Fruit fly (Drosophila melanogaster): ENCODE results near the gene snRNP-U1-70K.

The snRNP-U1-70K gene

DNA sequence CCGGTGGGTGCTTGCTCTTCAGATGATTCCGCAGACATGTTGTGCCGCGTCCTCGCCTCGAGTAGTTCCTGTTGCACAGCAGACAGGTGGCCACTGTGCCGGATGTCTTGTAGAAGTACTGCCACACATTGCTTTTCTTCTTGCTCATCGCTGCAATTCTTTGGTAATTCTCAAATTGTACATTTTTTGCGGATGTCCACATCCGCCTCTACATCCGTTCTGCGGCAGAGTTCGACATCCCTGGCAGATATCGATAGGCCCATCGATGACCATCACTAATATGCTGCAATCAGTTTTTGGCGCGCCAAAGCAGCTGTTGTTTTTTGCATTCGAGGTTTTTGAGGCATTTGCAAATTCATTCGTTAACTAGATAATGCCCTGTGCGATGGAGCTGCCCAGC is 14.8 kb downstream of the snRNP-U1-70K start, which contains the start of the genes CG13775 and CG3430 (continued):
- TF ChIP-seq BEAF-32 (GFP tag; optimal IDR thresholded peaks at IDR 0.05) = peak; percentile 79
- TF ChIP-seq Ets97D (GFP tag; optimal IDR thresholded peaks at IDR 0.05) = peak; percentile 93
- TF ChIP-seq Aef1 (GFP tag; IDR thresholded peaks at IDR 0.05) = no peak
- TF ChIP-seq aop (GFP tag; IDR thresholded peaks at IDR 0.05) = peak; percentile 94
- no peak for TF ChIP-seq az2 (GFP tag; optimal IDR thresholded peaks at IDR 0.05)
- no peak for TF ChIP-seq zf30C (GFP tag; optimal IDR thresholded peaks at IDR 0.05)
- peak; percentile 12 for TF ChIP-seq nerfin-1 (tag; optimal IDR thresholded peaks at IDR 0.05)
- TF ChIP-seq HmgZ (tag; optimal IDR thresholded peaks at IDR 0.05) = peak; percentile 72
- TF ChIP-seq slbo (GFP tag; IDR thresholded peaks at IDR 0.05) = peak; percentile 67
- peak; percentile 3 for TF ChIP-seq CG8290 (GFP tag; optimal IDR thresholded peaks at IDR 0.05)
- TF ChIP-seq CG8290 (tag; optimal IDR thresholded peaks at IDR 0.05) = peak in 1 of 2 experiments; percentile 62
- TF ChIP-seq Deaf1 (tag; optimal IDR thresholded peaks at IDR 0.05) = no peak
- TF ChIP-seq Nf-YA (GFP tag; IDR thresholded peaks at IDR 0.05) = no peak
- no peak for TF ChIP-seq Taf1 (GFP tag; IDR thresholded peaks at IDR 0.05)
- no peak for TF ChIP-seq ranshi (GFP tag; IDR thresholded peaks at IDR 0.05)
- TF ChIP-seq sr (GFP tag; IDR thresholded peaks at IDR 0.05) = no peak
- no peak for TF ChIP-seq sisA (GFP tag; IDR thresholded peaks at IDR 0.05)
- peak; percentile 28 for TF ChIP-seq repo (GFP tag; optimal IDR thresholded peaks at IDR 0.05)
- TF ChIP-seq CG13287 (GFP tag; IDR thresholded peaks at IDR 0.05; ENCODE audit: partially characterized antibody) = peak; percentile 81
- TF ChIP-seq maf-S (GFP tag; optimal IDR thresholded peaks at IDR 0.05) = no peak
- no peak for TF ChIP-seq ash1 (GFP tag; optimal IDR thresholded peaks at IDR 0.05)
- TF ChIP-seq HmgD (GFP tag; optimal IDR thresholded peaks at IDR 0.05) = peak; percentile 39
- no peak for TF ChIP-seq CG7372 (GFP tag; IDR thresholded peaks at IDR 0.05)
- TF ChIP-seq H2.0 (GFP tag; IDR thresholded peaks at IDR 0.05) = no peak

dm6 chr2L:6950096-6950495 is 21.4 kb downstream of the snRNP-U1-70K start, which contains the start of the genes Gas41 and SA1:
Gene Gas41, minus strand, starts transcription at chr2L:6950207.
Gene SA1, plus strand, starts transcription at chr2L:6950421.
- TF ChIP-seq danr (GFP tag; IDR thresholded peaks at IDR 0.05) (peak; percentile 31; the same call in 1 of the 2 replicates), fd102C (GFP tag; optimal IDR thresholded peaks at IDR 0.05) (peak; percentile 81), CG8359 (GFP tag; optimal IDR thresholded peaks at IDR 0.05; ENCODE audit: borderline replicate concordance) (peak; percentile 18), unpg (GFP tag; optimal IDR thresholded peaks at IDR 0.05) (no peak), ftz-f1 (GFP tag; optimal IDR thresholded peaks at IDR 0.05) (no peak), CG6765 (GFP tag; optimal IDR thresholded peaks at IDR 0.05) (peak; percentile 76), Gug (GFP tag; IDR thresholded peaks at IDR 0.05) (peak; percentile 87), CG6272 (GFP tag; IDR thresholded peaks at IDR 0.05) (peak; percentile 96), cato (GFP tag; optimal IDR thresholded peaks at IDR 0.05; ENCODE audit: borderline replicate concordance) (peak; percentile 85), pan (optimal IDR thresholded peaks at IDR 0.05) (no peak), pan (GFP tag; optimal IDR thresholded peaks at IDR 0.05 in 1 of 2, IDR thresholded peaks at IDR 0.05 in 1 of 2) (peak in 1 of 2 experiments; percentile 92), chm (GFP tag; IDR thresholded peaks at IDR 0.05) (peak; percentile 67), Max (GFP tag; optimal IDR thresholded peaks at IDR 0.05) (no peak), Chrac-16 (GFP tag; optimal IDR thresholded peaks at IDR 0.05) (peak; percentile 93), CG13894 (tag; optimal IDR thresholded peaks at IDR 0.05) (peak; percentile 91), slou (GFP tag; optimal IDR thresholded peaks at IDR 0.05) (no peak), CG15269 (tag; optimal IDR thresholded peaks at IDR 0.05) (no peak), CG10147 (GFP tag; optimal IDR thresholded peaks at IDR 0.05) (no peak), Aef1 (GFP tag; IDR thresholded peaks at IDR 0.05) (no peak), CG3995 (GFP tag; optimal IDR thresholded peaks at IDR 0.05) (peak; percentile 32), CG6654 (GFP tag; optimal IDR thresholded peaks at IDR 0.05) (peak; percentile 5), CG4730 (GFP tag; IDR thresholded peaks at IDR 0.05) (peak; percentile 91), CG17186 (GFP tag; optimal IDR thresholded peaks at IDR 0.05) (peak; percentile 72), CG9727 (GFP tag; optimal IDR thresholded peaks at IDR 0.05) (peak; percentile 15), CG18619 (GFP tag; optimal IDR thresholded peaks at IDR 0.05) (peak; percentile 22), CG1529 (GFP tag; optimal IDR thresholded peaks at IDR 0.05) (no peak), Dll (GFP tag; IDR thresholded peaks at IDR 0.05; ENCODE audit: partially characterized antibody) (peak; percentile 69; the same call in 3 of the 4 replicates), Dp (GFP tag; optimal IDR thresholded peaks at IDR 0.05) (peak; percentile 42), onecut (GFP tag; IDR thresholded peaks at IDR 0.05) (no peak)
